Fruit fly (Drosophila melanogaster) whole organism, adult: ENCODE results near the gene Cyp28d1.

Source experiments
- CG12768 ChIP-seq: fragments of 200-800 bp; sonication (Bioruptor generic); optimal IDR thresholded peaks from 2 replicates; lab custom pipeline; 2017; ENCODE audit warnings: missing biosample characterization, missing genetic modification characterization, mild to moderate bottlenecking, moderate library complexity, missing genetic modification reagents
- CG14711 ChIP-seq: fragments of 200-800 bp; sonication (Bioruptor generic); optimal IDR thresholded peaks from 2 replicates; lab custom pipeline; 2018; ENCODE audit warnings: missing biosample characterization, mild to moderate bottlenecking, missing genetic modification characterization, moderate library complexity
- CG1620 ChIP-seq: fragments of 200-800 bp; sonication (Bioruptor generic); optimal IDR thresholded peaks from 2 replicates; lab custom pipeline; 2016; ENCODE audit warnings: missing biosample characterization, missing genetic modification characterization
- CG33017 ChIP-seq: fragments of 200-800 bp; sonication (Bioruptor generic); optimal IDR thresholded peaks from 2 replicates; lab custom pipeline; 2018; ENCODE audit warnings: missing biosample characterization, mild to moderate bottlenecking, missing genetic modification characterization, moderate library complexity
- CG7045 ChIP-seq: fragments of 200-800 bp; sonication (Bioruptor generic); optimal IDR thresholded peaks from 2 replicates; lab custom pipeline; 2017; ENCODE audit warnings: missing biosample characterization, mild to moderate bottlenecking, missing genetic modification characterization
- Crg-1 ChIP-seq: fragments of 200-800 bp; sonication (Bioruptor generic); optimal IDR thresholded peaks from 2 replicates; lab custom pipeline; 2016; ENCODE audit warnings: missing biosample characterization, missing genetic modification characterization
- Hr96 ChIP-seq: fragments of 200-800 bp; sonication (Bioruptor generic); optimal IDR thresholded peaks from 2 replicates; lab custom pipeline; 2016; ENCODE audit warnings: missing biosample characterization, missing genetic modification characterization
- Mnt ChIP-seq: fragments of 200-800 bp; sonication (Bioruptor generic); optimal IDR thresholded peaks from 2 replicates; lab custom pipeline; 2016; ENCODE audit warnings: missing biosample characterization, mild to moderate bottlenecking, missing genetic modification characterization
- cnc ChIP-seq, 2 experiments: fragments of >200 bp; optimal IDR thresholded peaks; 2 replicates each; lab custom pipeline; 2017
- kay ChIP-seq: fragments of 200-800 bp; sonication (Bioruptor generic); peaks from one replicate; lab custom pipeline; 2016; ENCODE audit warnings: missing biosample characterization, missing genetic modification characterization, borderline replicate concordance
- ovo ChIP-seq: fragments of 200-800 bp; sonication (Bioruptor generic); optimal IDR thresholded peaks from 2 replicates; lab custom pipeline; 2016; ENCODE audit warnings: missing biosample characterization, missing genetic modification characterization
- tj ChIP-seq: fragments of 200-800 bp; sonication (Bioruptor generic); optimal IDR thresholded peaks from 3 replicates; lab custom pipeline; 2017; ENCODE audit warnings: missing biosample characterization, mild to moderate bottlenecking, missing genetic modification characterization, moderate library complexity
- toe ChIP-seq: fragments of 200-800 bp; sonication (Bioruptor generic); optimal IDR thresholded peaks from 2 replicates; lab custom pipeline; 2016; ENCODE audit warnings: missing biosample characterization, missing genetic modification characterization

dm6 chr2L:5237175-5237753 lies 27.0 kb downstream of the Cyp28d1 start:
- TF ChIP-seq CG7045 (GFP tag; lab: Kevin White, UChicago) (no peak), cnc (optimal IDR thresholded peaks at IDR 0.05; lab: Kevin White, UChicago) (no peak), CG1620 (GFP tag; lab: Kevin White, UChicago) (no peak), CG14711 (tag; lab: Kevin White, UChicago) (no peak), CG33017 (tag; lab: Kevin White, UChicago) (peak; percentile 8), Hr96 (GFP tag; lab: Kevin White, UChicago) (no peak), kay (no peak), Crg-1 (GFP tag; lab: Kevin White, UChicago) (no peak), toe (GFP tag; lab: Kevin White, UChicago) (no peak), Mnt (GFP tag; lab: Kevin White, UChicago) (peak; percentile 31), CG12768 (GFP tag; lab: Kevin White, UChicago) (no peak), ovo (no peak), tj (GFP tag; lab: Kevin White, UChicago) (peak; percentile 92)
